Fruit fly (Drosophila melanogaster) whole organism, embryonic: ENCODE results near the gene ATPsynG.

Experiments used
- Abd-B ChIP-seq: fragments of 200-800 bp; sonication (Bioruptor generic); optimal IDR thresholded peaks from 2 replicates; lab custom pipeline; 2018; ENCODE audit warnings: missing biosample characterization, mild to moderate bottlenecking, missing genetic modification characterization, moderate library complexity
- Adf1 ChIP-seq: fragments of 200-800 bp; sonication (Bioruptor generic); IDR thresholded peaks from 2 replicates; pipeline ENCODE4 v1.3.6; 2022; ENCODE audit warnings: missing biosample characterization, missing genetic modification characterization
- Aef1 ChIP-seq: fragments of 200-800 bp; sonication (Bioruptor generic); IDR thresholded peaks from 3 replicates; pipeline ENCODE4 v1.3.6; 2022; ENCODE audit warnings: missing biosample characterization, missing genetic modification characterization
- CG1024 ChIP-seq: fragments of 200-800 bp; sonication (Bioruptor generic); IDR thresholded peaks from 2 replicates; pipeline ENCODE4 v1.3.6; 2022; ENCODE audit warnings: missing biosample characterization, missing genetic modification characterization
- CG10431 ChIP-seq: fragments of 200-800 bp; sonication (Bioruptor generic); optimal IDR thresholded peaks from 3 replicates; lab custom pipeline; 2018; ENCODE audit warnings: missing biosample characterization, mild to moderate bottlenecking, missing genetic modification characterization
- CG11560 ChIP-seq: fragments of 200-800 bp; sonication (Bioruptor generic); IDR thresholded peaks from 3 replicates; pipeline ENCODE4 v1.3.6; 2022; ENCODE audit warnings: missing biosample characterization, missing genetic modification characterization
- CG12155 ChIP-seq: fragments of 200-800 bp; sonication (Bioruptor generic); optimal IDR thresholded peaks from 3 replicates; lab custom pipeline; 2016; ENCODE audit warnings: missing biosample characterization, missing genetic modification characterization
- CG13894 ChIP-seq: fragments of 200-800 bp; sonication (Bioruptor generic); optimal IDR thresholded peaks from 3 replicates; lab custom pipeline; 2018; ENCODE audit warnings: missing biosample characterization, mild to moderate bottlenecking, missing genetic modification characterization, moderate library complexity
- CG17328 ChIP-seq: fragments of 200-800 bp; sonication (Bioruptor generic); IDR thresholded peaks from 2 replicates; pipeline ENCODE4 v1.3.6; 2022; ENCODE audit warnings: missing biosample characterization, missing genetic modification characterization
- CG18262 ChIP-seq: fragments of 200-800 bp; optimal IDR thresholded peaks from 3 replicates; lab custom pipeline; 2019; ENCODE audit warnings: missing biosample characterization, mild to moderate bottlenecking, missing genetic modification characterization, moderate library complexity
- CG18619 ChIP-seq: fragments of 200-800 bp; sonication (Bioruptor generic); optimal IDR thresholded peaks from 3 replicates; lab custom pipeline; 2017; ENCODE audit warnings: missing biosample characterization, mild to moderate bottlenecking, missing genetic modification characterization
- CG18764 ChIP-seq: fragments of 200-800 bp; sonication (Bioruptor generic); optimal IDR thresholded peaks from 3 replicates; lab custom pipeline; 2016; ENCODE audit warnings: missing biosample characterization, missing genetic modification characterization
- CG2199 ChIP-seq: fragments of 200-800 bp; sonication (Bioruptor generic); IDR thresholded peaks from 3 replicates; pipeline ENCODE4 v1.3.6; 2022; ENCODE audit warnings: missing biosample characterization, missing genetic modification characterization
- CG34224 ChIP-seq: fragments of 200-800 bp; sonication (Bioruptor generic); IDR thresholded peaks from 3 replicates; pipeline ENCODE4 v1.3.6; 2022; ENCODE audit warnings: missing biosample characterization, missing genetic modification characterization; ENCODE audit not compliant: partially characterized antibody
- CG34422 ChIP-seq: fragments of 200-800 bp; sonication (Bioruptor generic); IDR thresholded peaks from 3 replicates; pipeline ENCODE4 v1.3.6; 2022; ENCODE audit warnings: missing biosample characterization, missing genetic modification characterization
- CG8290 ChIP-seq, 3 experiments: fragments of 200-800 bp; sonication (Bioruptor generic); optimal IDR thresholded peaks; 2 replicates each; lab custom pipeline; 2016 to 2019; ENCODE audit warnings: missing biosample characterization in 3 of 3, missing genetic modification characterization in 3 of 3, mild to moderate bottlenecking in 2 of 3, moderate library complexity in 1 of 3
- CG8359 ChIP-seq: fragments of 200-800 bp; sonication (Bioruptor generic); optimal IDR thresholded peaks from 2 replicates; lab custom pipeline; 2017; ENCODE audit warnings: missing biosample characterization, mild to moderate bottlenecking, missing genetic modification characterization, borderline replicate concordance
- CG8944 ChIP-seq: fragments of 200-800 bp; sonication (Bioruptor generic); optimal IDR thresholded peaks from 3 replicates; lab custom pipeline; 2016; ENCODE audit warnings: missing biosample characterization, missing genetic modification characterization
- CG9609 ChIP-seq: fragments of 200-800 bp; sonication (Bioruptor generic); optimal IDR thresholded peaks from 3 replicates; lab custom pipeline; 2016; ENCODE audit warnings: missing biosample characterization, missing genetic modification characterization
- CG9817 ChIP-seq: fragments of 200-800 bp; sonication (Bioruptor generic); optimal IDR thresholded peaks from 2 replicates; lab custom pipeline; 2018; ENCODE audit warnings: missing biosample characterization, mild to moderate bottlenecking, missing genetic modification characterization, moderate library complexity
- Dbx ChIP-seq: fragments of 200-800 bp; sonication (Bioruptor generic); IDR thresholded peaks from 3 replicates; pipeline ENCODE4 v1.3.6; 2022; ENCODE audit warnings: missing biosample characterization, missing genetic modification characterization
- Dip3 ChIP-seq: fragments of 200-800 bp; sonication (Bioruptor generic); optimal IDR thresholded peaks from 3 replicates; lab custom pipeline; 2016; ENCODE audit warnings: missing biosample characterization, missing genetic modification characterization
- Ets97D ChIP-seq: fragments of 200-800 bp; sonication (Bioruptor generic); optimal IDR thresholded peaks from 3 replicates; lab custom pipeline; 2016; ENCODE audit warnings: missing biosample characterization, missing genetic modification characterization
- HLH4C ChIP-seq: fragments of 200-800 bp; sonication (Bioruptor generic); IDR thresholded peaks from 3 replicates; pipeline ENCODE4 v1.3.6; 2022; ENCODE audit warnings: missing biosample characterization, missing genetic modification characterization; ENCODE audit not compliant: partially characterized antibody
- Hey ChIP-seq: fragments of 200-800 bp; sonication (Bioruptor generic); optimal IDR thresholded peaks from 3 replicates; lab custom pipeline; 2018; ENCODE audit warnings: missing biosample characterization, mild to moderate bottlenecking, missing genetic modification characterization
- Hmr ChIP-seq: fragments of 200-800 bp; sonication (Bioruptor generic); optimal IDR thresholded peaks from 3 replicates; lab custom pipeline; 2017; ENCODE audit warnings: mild to moderate bottlenecking, missing biosample characterization, missing genetic modification reagents, missing genetic modification characterization
- Lim3 ChIP-seq: fragments of 200-800 bp; sonication (Bioruptor generic); IDR thresholded peaks from 2 replicates; pipeline ENCODE4 v1.3.6; 2022; ENCODE audit warnings: missing biosample characterization, missing genetic modification characterization
- MTF-1 ChIP-seq: fragments of 200-800 bp; sonication (Bioruptor generic); optimal IDR thresholded peaks from 2 replicates; lab custom pipeline; 2018; ENCODE audit warnings: missing biosample characterization, mild to moderate bottlenecking, missing genetic modification characterization, borderline replicate concordance
- Med ChIP-seq: fragments of 200-800 bp; sonication (Bioruptor generic); peaks from one replicate; lab custom pipeline; 2016; ENCODE audit warnings: missing biosample characterization, missing genetic modification characterization, mild to moderate bottlenecking, inconsistent platforms, moderate library complexity
- Nf-YA ChIP-seq: fragments of 200-800 bp; sonication (Bioruptor generic); IDR thresholded peaks from 2 replicates; pipeline ENCODE4 v1.3.6; 2022; ENCODE audit warnings: missing biosample characterization, missing genetic modification characterization
- Nf-YC ChIP-seq: fragments of 200-800 bp; optimal IDR thresholded peaks from 3 replicates; lab custom pipeline; 2019; ENCODE audit warnings: missing biosample characterization, mild to moderate bottlenecking, missing genetic modification characterization, moderate library complexity
- NfI ChIP-seq: fragments of 200-800 bp; sonication (Bioruptor generic); optimal IDR thresholded peaks from 3 replicates; lab custom pipeline; 2018; ENCODE audit warnings: missing biosample characterization, mild to moderate bottlenecking, missing genetic modification characterization, moderate library complexity
- Oli ChIP-seq: fragments of 200-800 bp; sonication (Bioruptor generic); optimal IDR thresholded peaks from 2 replicates; lab custom pipeline; 2018; ENCODE audit warnings: missing biosample characterization, mild to moderate bottlenecking, missing genetic modification characterization, moderate library complexity
- Ptx1 ChIP-seq: fragments of 200-800 bp; sonication (Bioruptor generic); IDR thresholded peaks from 2 replicates; pipeline ENCODE4 v1.3.6; 2022; ENCODE audit warnings: missing biosample characterization, missing genetic modification characterization
- Scr ChIP-seq: fragments of 200-800 bp; sonication (Bioruptor generic); IDR thresholded peaks from 2 replicates; pipeline ENCODE4 v1.3.6; 2022; ENCODE audit warnings: missing biosample characterization, missing genetic modification characterization; ENCODE audit not compliant: partially characterized antibody
- Vsx1 ChIP-seq: fragments of 200-800 bp; sonication (Bioruptor generic); optimal IDR thresholded peaks from 2 replicates; lab custom pipeline; 2017; ENCODE audit warnings: missing biosample characterization, mild to moderate bottlenecking, missing genetic modification characterization, missing genetic modification reagents
- cato ChIP-seq: fragments of 200-800 bp; sonication (Bioruptor generic); optimal IDR thresholded peaks from 2 replicates; lab custom pipeline; 2016; ENCODE audit warnings: missing biosample characterization, missing genetic modification characterization, borderline replicate concordance
- chn ChIP-seq: fragments of 200-800 bp; sonication (Bioruptor generic); optimal IDR thresholded peaks from 2 replicates; lab custom pipeline; 2016; ENCODE audit warnings: missing biosample characterization, missing genetic modification characterization
- cwo ChIP-seq: fragments of 200-800 bp; sonication (Bioruptor generic); optimal IDR thresholded peaks from 3 replicates; lab custom pipeline; 2017; ENCODE audit warnings: missing biosample characterization, missing genetic modification characterization, mild to moderate bottlenecking, moderate library complexity, missing genetic modification reagents
- dpn ChIP-seq, 2 experiments: fragments of 200-800 bp; sonication (Bioruptor generic); optimal IDR thresholded peaks; 3 replicates each; lab custom pipeline; 2016; ENCODE audit warnings: missing biosample characterization in 2 of 2, missing genetic modification characterization in 2 of 2
- ind ChIP-seq: fragments of 200-800 bp; sonication (Bioruptor generic); optimal IDR thresholded peaks from 3 replicates; lab custom pipeline; 2016; ENCODE audit warnings: missing biosample characterization, missing genetic modification characterization
- jigr1 ChIP-seq: fragments of 200-800 bp; sonication (Bioruptor generic); IDR thresholded peaks from 3 replicates; pipeline ENCODE4 v1.3.6; 2022; ENCODE audit warnings: missing biosample characterization, missing genetic modification characterization
- pho ChIP-seq: fragments of 200-800 bp; sonication (Bioruptor generic); optimal IDR thresholded peaks from 2 replicates; lab custom pipeline; 2016; ENCODE audit warnings: missing biosample characterization, missing genetic modification characterization
- salm ChIP-seq: fragments of 200-800 bp; sonication (Bioruptor generic); optimal IDR thresholded peaks from 2 replicates; lab custom pipeline; 2018; ENCODE audit warnings: missing biosample characterization, mild to moderate bottlenecking, missing genetic modification characterization
- sc ChIP-seq, 3 experiments: fragments of >200 bp in 2 of 3; fragments of 200-800 bp in 1 of 3; sonication (Bioruptor generic) in 1 of 3; optimal IDR thresholded peaks; 2 replicates in 2 of 3; 3 replicates in 1 of 3; lab custom pipeline; 2017; ENCODE audit warnings: mild to moderate bottlenecking in 1 of 3, missing biosample characterization in 1 of 3, missing genetic modification characterization in 1 of 3, missing genetic modification reagents in 1 of 3
- sob ChIP-seq: fragments of 200-800 bp; sonication (Bioruptor generic); IDR thresholded peaks from 2 replicates; pipeline ENCODE4 v1.3.6; 2022; ENCODE audit warnings: missing biosample characterization, missing genetic modification characterization
- ttk ChIP-seq: fragments of 200-800 bp; sonication (Bioruptor generic); IDR thresholded peaks from 2 replicates; pipeline ENCODE4 v2.1.2; 2022; ENCODE audit warnings: missing biosample characterization, missing genetic modification characterization
- unc-4 ChIP-seq: fragments of 200-800 bp; sonication (Bioruptor generic); IDR thresholded peaks from 2 replicates; pipeline ENCODE4 v1.3.6; 2022; ENCODE audit warnings: missing biosample characterization, missing genetic modification characterization; ENCODE audit not compliant: partially characterized antibody
- usp ChIP-seq: fragments of >200 bp; optimal IDR thresholded peaks from 2 replicates; lab custom pipeline; 2017; ENCODE audit warnings: missing biosample characterization, missing genetic modification characterization
- z ChIP-seq: fragments of 200-800 bp; sonication (Bioruptor generic); IDR thresholded peaks from 3 replicates; pipeline ENCODE4 v1.3.6; 2022; ENCODE audit warnings: missing biosample characterization, missing genetic modification characterization

The ATPsynG gene

dm6 chr2L:11010999-11011398 lies 34.8 kb upstream of the ATPsynG start, which contains the start of the genes Art8 and dUTPase (continued):
- TF ChIP-seq CG18764 (GFP tag; lab: Kevin White, UChicago): peak; percentile 72
- TF ChIP-seq CG10431 (GFP tag; lab: Kevin White, UChicago): no peak
- no peak for TF ChIP-seq Hey
- TF ChIP-seq Nf-YC (tag; lab: Kevin White, UChicago): peak; percentile 91
- TF ChIP-seq Hmr (GFP tag; lab: Kevin White, UChicago): no peak
- no peak for TF ChIP-seq Vsx1
- TF ChIP-seq CG8359: no peak
- peak; percentile 90 for TF ChIP-seq Scr (GFP tag; lab: Robert Waterston, UW)
- TF ChIP-seq Ptx1: peak; percentile 83
- peak; percentile 88 for TF ChIP-seq sob
- TF ChIP-seq CG18262 (tag; lab: Kevin White, UChicago): peak; percentile 75
- TF ChIP-seq Ets97D (GFP tag; lab: Kevin White, UChicago): peak; percentile 66
- TF ChIP-seq HLH4C (GFP tag; lab: Robert Waterston, UW): peak; percentile 83
- peak; percentile 23 for TF ChIP-seq Adf1 (GFP tag; lab: Robert Waterston, UW)
- no peak for TF ChIP-seq salm (tag; lab: Kevin White, UChicago)
- no peak for TF ChIP-seq Nf-YA (GFP tag; lab: Robert Waterston, UW)
- no peak for TF ChIP-seq jigr1
- TF ChIP-seq sc (optimal IDR thresholded peaks at IDR 0.05; lab: Kevin White, UChicago): no peak
- TF ChIP-seq sc (GFP tag; optimal IDR thresholded peaks at IDR 0.05; lab: Kevin White, UChicago): no peak
- no peak for TF ChIP-seq z (GFP tag; lab: Robert Waterston, UW)
- peak; percentile 56; the same call in 1 of the 2 replicates for TF ChIP-seq CG17328
- peak; percentile 80 for TF ChIP-seq Med (GFP tag; lab: Kevin White, UChicago)
- TF ChIP-seq CG34224: peak; percentile 89
- peak; percentile 34 for TF ChIP-seq pho (GFP tag; lab: Kevin White, UChicago)
- TF ChIP-seq cato: peak; percentile 57
- TF ChIP-seq CG8290 (GFP tag; optimal IDR thresholded peaks at IDR 0.05; lab: Kevin White, UChicago): peak; percentile 70
- no peak for TF ChIP-seq CG8290 (tag; optimal IDR thresholded peaks at IDR 0.05; lab: Kevin White, UChicago)
- TF ChIP-seq NfI: peak; percentile 56
- peak; percentile 71 for TF ChIP-seq CG9817 (tag; lab: Kevin White, UChicago)
- peak; percentile 50 to 84 for TF ChIP-seq dpn (GFP tag; optimal IDR thresholded peaks at IDR 0.05; lab: Kevin White, UChicago)
- no peak for TF ChIP-seq usp (GFP tag; lab: Kevin White, UChicago)
- no peak for TF ChIP-seq cwo
- TF ChIP-seq CG11560 (tag; lab: Robert Waterston, UW): no peak
- TF ChIP-seq MTF-1 (GFP tag; lab: Kevin White, UChicago): no peak
- no peak for TF ChIP-seq CG13894 (tag; lab: Kevin White, UChicago)
- TF ChIP-seq CG1024 (GFP tag; lab: Robert Waterston, UW): 0 out of 2 replicates have a peak, but pooled peaks have one; percentile 34
- TF ChIP-seq Aef1 (GFP tag; lab: Robert Waterston, UW): peak; percentile 51; the same call in 2 of the 3 replicates
- peak; percentile 49 for TF ChIP-seq chn (GFP tag; lab: Kevin White, UChicago)
- TF ChIP-seq CG34422: peak; percentile 67; the same call in 2 of the 3 replicates
- no peak for TF ChIP-seq CG9609 (GFP tag; lab: Kevin White, UChicago)
- peak; percentile 93 for TF ChIP-seq unc-4 (GFP tag; lab: Robert Waterston, UW)
- peak; percentile 88 for TF ChIP-seq Dbx (GFP tag; lab: Robert Waterston, UW)
- no peak for TF ChIP-seq CG2199 (GFP tag; lab: Robert Waterston, UW)
- TF ChIP-seq CG8944 (GFP tag; lab: Kevin White, UChicago): no peak
- TF ChIP-seq ind (GFP tag; lab: Kevin White, UChicago): peak; percentile 77
- peak; percentile 29; the same call in 1 of the 2 replicates for TF ChIP-seq ttk (GFP tag; lab: Robert Waterston, UW)
- no peak for TF ChIP-seq Dip3 (GFP tag; lab: Kevin White, UChicago)
- peak; percentile 76 for TF ChIP-seq CG12155 (GFP tag; lab: Kevin White, UChicago)
- TF ChIP-seq Abd-B (GFP tag; lab: Kevin White, UChicago): no peak
- peak; percentile 5 for TF ChIP-seq Oli (tag; lab: Kevin White, UChicago)
- TF ChIP-seq CG18619 (GFP tag; lab: Kevin White, UChicago): peak; percentile 14
- no peak for TF ChIP-seq Lim3 (GFP tag; lab: Robert Waterston, UW)
